Fruit fly (Drosophila melanogaster) S2 (cell line): Measurements from ENCODE around the gene ND-39.

Experiments
- CG8478 ChIP-seq: fragments of >200 bp; optimal IDR thresholded peaks from 2 replicates; lab custom pipeline; 2018
- CTCF ChIP-seq, 2 experiments: fragments of >200 bp; optimal IDR thresholded peaks; 2 replicates each; lab custom pipeline; 2018

ND-39 gene

DNA sequence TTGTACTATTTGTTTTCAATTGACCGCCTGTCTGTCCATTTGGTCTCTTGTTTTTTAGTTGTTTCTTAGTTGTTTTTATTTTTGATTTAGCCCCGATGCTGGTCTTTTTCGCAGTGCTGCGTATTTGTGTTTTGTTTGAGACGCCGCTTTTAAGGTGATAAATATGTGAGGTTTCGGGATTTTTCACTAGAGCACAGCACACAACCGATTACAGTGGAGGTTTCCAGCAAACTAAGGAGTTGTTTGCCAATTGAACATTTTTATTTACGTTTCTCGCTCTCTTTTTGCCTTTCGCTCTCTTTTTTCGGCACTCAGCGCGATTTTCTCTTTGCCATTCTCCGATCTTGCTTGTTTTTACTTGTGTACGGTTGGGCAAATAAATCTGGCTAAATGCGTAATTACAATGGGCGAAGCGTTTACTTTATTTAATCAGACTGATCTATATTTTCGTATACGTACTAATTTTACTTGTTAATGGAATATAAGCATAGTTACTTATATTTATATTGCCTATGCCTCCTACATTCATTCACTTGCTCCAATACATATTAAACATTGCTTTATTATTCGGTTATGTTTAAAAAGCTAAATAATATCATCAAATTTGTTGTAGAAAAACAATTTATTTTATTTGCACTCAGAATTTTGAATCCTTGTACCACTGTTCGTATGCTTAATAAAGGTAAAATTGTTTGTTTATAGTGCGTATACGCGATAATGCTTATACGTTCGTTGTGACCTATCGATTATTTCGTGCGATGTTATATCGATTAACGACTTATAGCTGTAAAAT lies 48.5 kb downstream of the ND-39 start, which contains the start of gene Rcd2:
Gene Rcd2, minus strand, starts transcription at position 236 of the 793 bp plus-strand sequence.
- no peak for TF ChIP-seq CG8478

DNA sequence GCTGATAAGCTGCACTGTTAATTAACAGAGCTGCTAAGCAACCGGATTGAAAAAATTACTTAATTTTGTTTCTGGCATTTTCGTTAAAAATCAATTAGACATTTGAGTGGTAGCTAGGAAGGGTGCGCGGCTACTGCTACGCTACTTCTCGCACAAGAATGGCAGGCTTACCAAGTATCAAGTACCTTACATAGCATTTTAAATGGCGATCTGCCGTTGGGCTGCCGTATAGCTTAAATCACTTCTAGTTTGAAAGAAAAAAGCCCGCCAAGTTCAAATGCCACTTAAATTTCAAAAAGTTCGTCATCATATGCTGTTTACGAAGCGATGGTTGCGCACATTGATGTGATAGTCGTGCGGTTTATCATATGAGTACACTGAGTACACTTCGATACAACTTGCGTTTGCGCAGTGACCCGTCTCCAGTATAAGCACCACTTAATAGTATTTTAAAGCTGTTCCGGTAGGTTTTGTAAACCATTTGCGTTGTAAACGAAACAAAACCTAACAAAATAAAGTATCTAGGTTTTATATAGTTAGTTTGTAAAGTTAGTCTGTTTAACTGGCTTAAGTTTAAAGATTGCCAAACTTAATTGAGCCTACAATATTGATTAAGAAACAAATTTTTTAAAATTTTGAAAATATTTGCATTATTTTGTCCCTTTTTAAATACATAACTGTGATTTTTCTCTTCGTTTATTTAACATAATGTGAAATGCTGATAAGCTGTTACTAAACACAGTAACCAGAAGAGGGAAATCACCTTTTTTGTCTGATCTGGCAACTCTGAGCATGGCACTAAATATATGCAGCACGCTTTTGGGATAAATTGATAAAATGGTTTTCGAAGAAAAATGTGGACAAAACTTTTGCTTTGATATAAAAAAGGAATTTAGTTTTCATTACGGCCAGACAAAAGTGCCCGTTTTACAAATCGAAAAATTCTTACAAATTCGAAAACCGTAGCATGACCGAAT lies 49.4 kb downstream of the ND-39 start:
- TF ChIP-seq CG8478 = no peak
- peak in 1 of 2 experiments; percentile 62 for TF ChIP-seq CTCF (optimal IDR thresholded peaks at IDR 0.05; lab: Kevin White, UChicago)
